Fruit fly (Drosophila melanogaster): ENCODE measurements around the gene CG43127.

The CG43127 gene

DNA sequence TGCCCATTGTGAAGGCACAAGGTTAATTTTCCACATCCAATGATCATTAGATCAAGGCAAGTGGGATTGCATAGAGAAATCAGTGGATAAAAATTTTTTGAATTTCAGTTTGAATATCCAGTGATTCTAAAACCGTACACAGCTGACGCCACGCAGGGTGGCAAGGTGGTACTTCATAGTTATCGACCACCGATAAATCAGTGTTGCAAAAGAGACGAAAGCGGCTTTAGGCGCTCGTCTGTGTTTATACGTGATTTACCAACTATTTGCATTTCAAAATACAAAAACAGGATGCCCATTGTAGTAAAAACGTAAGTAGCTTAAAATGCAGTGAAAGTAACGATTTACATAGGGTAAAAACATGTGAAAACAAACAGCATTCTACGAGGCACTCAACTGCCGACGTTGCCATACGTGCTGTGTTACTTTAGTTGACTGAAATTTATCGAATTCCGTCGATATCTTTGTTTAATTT lies 5.5 kb upstream of the CG43127 start, which contains the start of the genes CG42535, CG34001 and hay:
CG42535 (minus strand) TSS at position 51 of the 475 bp plus-strand sequence.
CG34001 (plus strand) TSS at position 195 of the 475 bp plus-strand sequence.
hay (plus strand) TSS at position 195 of the 475 bp plus-strand sequence.
- TF ChIP-seq foxo (GFP tag; optimal IDR thresholded peaks at IDR 0.05) = peak in 1 of 2 experiments; percentile 5
- no peak for TF ChIP-seq jim (GFP tag; optimal IDR thresholded peaks at IDR 0.05)
- no peak for TF ChIP-seq dsf (GFP tag; optimal IDR thresholded peaks at IDR 0.05; ENCODE audit: borderline replicate concordance)
- TF ChIP-seq ey (GFP tag; optimal IDR thresholded peaks at IDR 0.05) = no peak
- TF ChIP-seq Myc (optimal IDR thresholded peaks at IDR 0.05) = peak; percentile 62
- TF ChIP-seq GATAd (GFP tag; optimal IDR thresholded peaks at IDR 0.05) = no peak
- TF ChIP-seq Sp1 (GFP tag; optimal IDR thresholded peaks at IDR 0.05) = no peak

- TF ChIP-seq Dfd (GFP tag; optimal IDR thresholded peaks at IDR 0.05) = no peak
- TF ChIP-seq Abd-B (GFP tag; optimal IDR thresholded peaks at IDR 0.05) = no peak
- TF ChIP-seq h (GFP tag; optimal IDR thresholded peaks at IDR 0.05) = no peak
- no peak for TF ChIP-seq Rel (GFP tag; optimal IDR thresholded peaks at IDR 0.05)
- TF ChIP-seq Rel (tag; optimal IDR thresholded peaks at IDR 0.05) = no peak
- TF ChIP-seq sage (GFP tag; optimal IDR thresholded peaks at IDR 0.05) = no peak
- TF ChIP-seq Vsx2 (GFP tag; optimal IDR thresholded peaks at IDR 0.05; ENCODE audit: partially characterized antibody) = no peak
- TF ChIP-seq Jra (GFP tag; optimal IDR thresholded peaks at IDR 0.05) = no peak
- no peak for TF ChIP-seq rgr (GFP tag; optimal IDR thresholded peaks at IDR 0.05)
- TF ChIP-seq jim (GFP tag; optimal IDR thresholded peaks at IDR 0.05) = no peak
- no peak for TF ChIP-seq HLH106 (tag; optimal IDR thresholded peaks at IDR 0.05)
- no peak for TF ChIP-seq CG9705 (GFP tag; optimal IDR thresholded peaks at IDR 0.05)
- TF ChIP-seq Hr83 (GFP tag; optimal IDR thresholded peaks at IDR 0.05; ENCODE audit: poor library complexity, severe bottlenecking) = no peak
- no peak for TF ChIP-seq CG32264 (GFP tag; optimal IDR thresholded peaks at IDR 0.05)
- no peak for TF ChIP-seq brk (GFP tag; optimal IDR thresholded peaks at IDR 0.05)
- TF ChIP-seq Sp1 (GFP tag; optimal IDR thresholded peaks at IDR 0.05) = no peak
- no peak for TF ChIP-seq ey (GFP tag; optimal IDR thresholded peaks at IDR 0.05)
- no peak for TF ChIP-seq Mio (GFP tag; optimal IDR thresholded peaks at IDR 0.05)
- no peak for TF ChIP-seq N (GFP tag; optimal IDR thresholded peaks at IDR 0.05)
- TF ChIP-seq dsf (GFP tag; optimal IDR thresholded peaks at IDR 0.05; ENCODE audit: borderline replicate concordance) = no peak
- TF ChIP-seq lola (GFP tag; optimal IDR thresholded peaks at IDR 0.05) = no peak
Observed at dm6 chr3L:10629969-10630368, 4.6 kb upstream of the CG43127 start, which contains the start of gene CG42536. Gene CG42536 (minus strand): TSS chr3L:10630069.

DNA sequence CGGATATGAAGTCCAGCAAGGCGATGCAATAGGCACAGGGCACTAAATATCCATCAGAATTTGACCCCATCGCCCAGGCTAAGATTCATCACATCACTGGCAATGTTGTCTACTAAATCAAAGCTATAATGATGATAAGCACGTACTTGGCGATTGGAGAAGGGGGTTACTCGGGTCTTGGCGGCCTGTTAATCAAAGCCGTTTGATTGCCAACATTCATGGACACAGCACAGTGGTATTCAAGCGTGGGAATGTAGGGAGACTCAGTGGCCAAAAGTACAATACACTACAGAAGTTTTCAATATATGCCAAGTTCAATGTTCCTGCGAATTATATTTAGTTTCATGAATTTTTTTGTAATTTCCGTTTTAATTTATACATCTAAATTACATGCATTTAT lies 3.0 kb upstream of the CG43127 start, which contains the start of gene CG14151:
CG14151 (minus strand) TSS at position 101 of the 400 bp plus-strand sequence.
- no peak for TF ChIP-seq Dfd (GFP tag; optimal IDR thresholded peaks at IDR 0.05)

dm6 chr3L:10626199-10626598 lies 800 bp upstream of the CG43127 start, which contains the start of gene CG34238:
Gene CG34238 (plus strand): TSS chr3L:10626499.
- no peak for TF ChIP-seq CG9705 (GFP tag; optimal IDR thresholded peaks at IDR 0.05)
- no peak for TF ChIP-seq Dfd (GFP tag; optimal IDR thresholded peaks at IDR 0.05)
- no peak for TF ChIP-seq Hr78 (GFP tag; optimal IDR thresholded peaks at IDR 0.05)
- no peak for TF ChIP-seq brk (GFP tag; optimal IDR thresholded peaks at IDR 0.05)
- TF ChIP-seq dsf (GFP tag; optimal IDR thresholded peaks at IDR 0.05; ENCODE audit: borderline replicate concordance) = no peak
- TF ChIP-seq sv (GFP tag; optimal IDR thresholded peaks at IDR 0.05) = no peak
- no peak for TF ChIP-seq fru (GFP tag; optimal IDR thresholded peaks at IDR 0.05)
- no peak for TF ChIP-seq dmrt93B (GFP tag; optimal IDR thresholded peaks at IDR 0.05)
- TF ChIP-seq woc (GFP tag; optimal IDR thresholded peaks at IDR 0.05) = no peak
- TF ChIP-seq CG32264 (GFP tag; optimal IDR thresholded peaks at IDR 0.05) = no peak
- TF ChIP-seq lola (GFP tag; optimal IDR thresholded peaks at IDR 0.05) = no peak
- no peak for TF ChIP-seq Jra (GFP tag; optimal IDR thresholded peaks at IDR 0.05)
- TF ChIP-seq HLH106 (tag; optimal IDR thresholded peaks at IDR 0.05) = no peak
- no peak for TF ChIP-seq Rel (GFP tag; optimal IDR thresholded peaks at IDR 0.05)
- no peak for TF ChIP-seq Rel (tag; optimal IDR thresholded peaks at IDR 0.05)
- no peak for TF ChIP-seq Abd-B (GFP tag; optimal IDR thresholded peaks at IDR 0.05)

dm6 chr3L:10623476-10623875 lies 1.9 kb downstream of the CG43127 start, which contains the start of gene CG42521:
Gene CG42521 (minus strand): TSS chr3L:10623576.
- TF ChIP-seq dsf (GFP tag; optimal IDR thresholded peaks at IDR 0.05; ENCODE audit: borderline replicate concordance) = no peak
- TF ChIP-seq dl (GFP tag; optimal IDR thresholded peaks at IDR 0.05; ENCODE audit: insufficient read depth in 1 of 2, partially characterized antibody in 2 of 2) = no peak
- no peak for TF ChIP-seq usp (GFP tag; optimal IDR thresholded peaks at IDR 0.05)
- TF ChIP-seq woc (GFP tag; optimal IDR thresholded peaks at IDR 0.05) = no peak
- no peak for TF ChIP-seq CrebA (GFP tag; optimal IDR thresholded peaks at IDR 0.05; ENCODE audit: borderline replicate concordance)
- TF ChIP-seq Dfd (GFP tag; optimal IDR thresholded peaks at IDR 0.05) = no peak
- no peak for TF ChIP-seq psq (GFP tag; optimal IDR thresholded peaks at IDR 0.05)
- no peak for TF ChIP-seq dmrt93B (GFP tag; optimal IDR thresholded peaks at IDR 0.05)
- no peak for TF ChIP-seq rgr (GFP tag; optimal IDR thresholded peaks at IDR 0.05)
- no peak for TF ChIP-seq Hr78 (GFP tag; optimal IDR thresholded peaks at IDR 0.05)
